Worm (Caenorhabditis elegans) whole organism, young adult: ENCODE measurements around the gene M05D6.8.

ENCODE experiments used
- B0035.1 ChIP-seq: sonication (generic microtip); optimal IDR thresholded peaks from 2 replicates; lab custom pipeline; 2016; ENCODE audit warnings: missing genetic modification characterization, mild to moderate bottlenecking, missing compliant biosample characterization, missing genotype, missing genetic modification reagents
- B0336.3 ChIP-seq: fragments of 200-800 bp; sonication (Bioruptor generic); IDR thresholded peaks from 2 replicates; pipeline ENCODE4 v1.3.6; 2022; ENCODE audit warnings: missing genetic modification characterization, missing compliant biosample characterization
- D2030.7 ChIP-seq: fragments of 200-800 bp; sonication (Bioruptor generic); IDR thresholded peaks from 2 replicates; pipeline ENCODE4 v1.3.6; 2022; ENCODE audit warnings: missing genetic modification reagents, missing genetic modification characterization, missing compliant biosample characterization
- F33H1.4 ChIP-seq: fragments of 200-800 bp; sonication (Bioruptor generic); IDR thresholded peaks from 2 replicates; pipeline ENCODE4 v1.3.6; 2022; ENCODE audit warnings: missing genetic modification reagents, missing genetic modification characterization, missing compliant biosample characterization
- F39B2.1 ChIP-seq: fragments of 200-800 bp; sonication (Bioruptor generic); IDR thresholded peaks from 2 replicates; pipeline ENCODE4 v1.3.6; 2022; ENCODE audit warnings: missing genetic modification reagents, missing genetic modification characterization, missing compliant biosample characterization
- F57C9.4 ChIP-seq: sonication (generic microtip); optimal IDR thresholded peaks from 2 replicates; lab custom pipeline; 2017; ENCODE audit warnings: mild to moderate bottlenecking, missing genetic modification characterization, missing compliant biosample characterization
- Y67H2A.10 ChIP-seq: fragments of 200-800 bp; sonication (Bioruptor generic); conservative IDR thresholded peaks from 2 replicates; pipeline ENCODE4 v1.3.6; 2022; ENCODE audit warnings: missing genetic modification reagents, missing genetic modification characterization, missing compliant biosample characterization
- Y95B8A.8 ChIP-seq: fragments of 200-800 bp; sonication (Bioruptor generic); IDR thresholded peaks from 2 replicates; pipeline ENCODE4 v1.3.6; 2022; ENCODE audit warnings: missing genetic modification reagents, missing genetic modification characterization, missing compliant biosample characterization
- ZK185.1 ChIP-seq: sonication (generic microtip); optimal IDR thresholded peaks from 2 replicates; lab custom pipeline; 2016; ENCODE audit warnings: mild to moderate bottlenecking, missing genetic modification characterization, missing compliant biosample characterization; ENCODE audit not compliant: poor library complexity, severe bottlenecking
- aptf-2 ChIP-seq: fragments of 200-800 bp; sonication (Bioruptor generic); conservative IDR thresholded peaks from 2 replicates; pipeline ENCODE4 v1.3.6; 2022; ENCODE audit warnings: missing genetic modification reagents, missing genetic modification characterization, missing compliant biosample characterization
- aptf-3 ChIP-seq: fragments of 200-800 bp; sonication (Bioruptor generic); IDR thresholded peaks from 2 replicates; pipeline ENCODE4 v1.3.6; 2022; ENCODE audit warnings: missing genetic modification characterization, missing compliant biosample characterization
- attf-3 ChIP-seq: fragments of 200-800 bp; sonication (Bioruptor generic); conservative IDR thresholded peaks from 2 replicates; pipeline ENCODE4 v1.3.6; 2022; ENCODE audit warnings: missing genetic modification reagents, missing genetic modification characterization, missing compliant biosample characterization
- ccch-3 ChIP-seq: fragments of 200-800 bp; sonication (Bioruptor generic); optimal IDR thresholded peaks from 2 replicates; lab custom pipeline; 2018; ENCODE audit warnings: mild to moderate bottlenecking, missing genetic modification characterization, missing compliant biosample characterization
- cebp-1 ChIP-seq, 2 experiments: fragments of 200-800 bp in 1 of 2; sonication (Bioruptor generic) in 1 of 2; sonication (generic microtip) in 1 of 2; IDR thresholded peaks in 1 of 2; optimal IDR thresholded peaks in 1 of 2; 2 replicates each; pipeline versions ENCODE4 v1.3.6 to Lab custom; 2017 to 2022; ENCODE audit warnings: missing compliant biosample characterization in 2 of 2, missing genetic modification characterization in 2 of 2, mild to moderate bottlenecking in 1 of 2, missing genetic modification reagents in 1 of 2, moderate library complexity in 1 of 2
- cebp-2 ChIP-seq: fragments of 200-800 bp; sonication (Bioruptor generic); IDR thresholded peaks from 2 replicates; pipeline ENCODE4 v1.3.6; 2022; ENCODE audit warnings: missing genetic modification characterization, missing compliant biosample characterization
- ceh-27 ChIP-seq: fragments of 200-800 bp; sonication (Bioruptor generic); optimal IDR thresholded peaks from 2 replicates; lab custom pipeline; 2018; ENCODE audit warnings: mild to moderate bottlenecking, missing genetic modification characterization, moderate library complexity, missing compliant biosample characterization
- ceh-40 ChIP-seq: fragments of 200-800 bp; sonication (Bioruptor generic); IDR thresholded peaks from 2 replicates; pipeline ENCODE4 v1.3.6; 2022; ENCODE audit warnings: missing genetic modification characterization, missing compliant biosample characterization
- dox-1 ChIP-seq: fragments of 200-800 bp; sonication (Bioruptor generic); IDR thresholded peaks from 2 replicates; pipeline ENCODE4 v1.3.6; 2022; ENCODE audit warnings: missing genetic modification reagents, missing genetic modification characterization, missing compliant biosample characterization
- dpff-1 ChIP-seq: sonication (generic microtip); optimal IDR thresholded peaks from 2 replicates; lab custom pipeline; 2017; ENCODE audit warnings: mild to moderate bottlenecking, missing genetic modification characterization, missing compliant biosample characterization
- efl-1 ChIP-seq: fragments of 150-350 bp; optimal IDR thresholded peaks from 2 replicates; lab custom pipeline; 2014; ENCODE audit warnings: missing biosample characterization, missing genetic modification reagents, missing genetic modification characterization
- egl-44 ChIP-seq: fragments of 200-800 bp; sonication (Bioruptor generic); IDR thresholded peaks from 2 replicates; pipeline ENCODE4 v1.3.6; 2022; ENCODE audit warnings: missing genetic modification reagents, missing genetic modification characterization, missing compliant biosample characterization
- ekl-4 ChIP-seq: fragments of 200-800 bp; sonication (Bioruptor generic); IDR thresholded peaks from 2 replicates; pipeline ENCODE4 v1.3.6; 2022; ENCODE audit warnings: missing genetic modification reagents, missing genetic modification characterization, missing compliant biosample characterization
- gei-17 ChIP-seq: fragments of 200-800 bp; sonication (Bioruptor generic); optimal IDR thresholded peaks from 2 replicates; lab custom pipeline; 2018; ENCODE audit warnings: mild to moderate bottlenecking, missing genetic modification characterization, missing compliant biosample characterization
- hlh-26 ChIP-seq: fragments of 200-800 bp; sonication (Bioruptor generic); conservative IDR thresholded peaks from 2 replicates; pipeline ENCODE4 v1.3.6; 2022; ENCODE audit warnings: missing genetic modification reagents, missing genetic modification characterization, missing compliant biosample characterization
- hmg-20 ChIP-seq: fragments of 200-800 bp; sonication (Bioruptor generic); IDR thresholded peaks from 2 replicates; pipeline ENCODE4 v1.3.6; 2022; ENCODE audit warnings: missing genetic modification reagents, missing genetic modification characterization, missing compliant biosample characterization
- lag-1 ChIP-seq: fragments of 200-800 bp; sonication (Bioruptor generic); IDR thresholded peaks from 2 replicates; pipeline ENCODE4 v1.3.6; 2022; ENCODE audit warnings: missing genetic modification reagents, missing genetic modification characterization, missing compliant biosample characterization
- lin-35 ChIP-seq, 3 experiments: fragments of 150-350 bp in 2 of 3; sonication (generic microtip) in 1 of 3; optimal IDR thresholded peaks; 2 replicates each; lab custom pipeline; 2014 to 2018; ENCODE audit warnings: missing biosample characterization in 3 of 3, missing genetic modification characterization in 3 of 3, missing genetic modification reagents in 3 of 3
- lin-54 ChIP-seq: fragments of 200-800 bp; sonication (Bioruptor generic); optimal IDR thresholded peaks from 2 replicates; lab custom pipeline; 2018; ENCODE audit warnings: mild to moderate bottlenecking, missing genetic modification characterization, missing compliant biosample characterization
- lsl-1 ChIP-seq: fragments of 200-800 bp; sonication (Bioruptor generic); optimal IDR thresholded peaks from 2 replicates; lab custom pipeline; 2018; ENCODE audit warnings: mild to moderate bottlenecking, missing genetic modification characterization, moderate library complexity, missing compliant biosample characterization
- madf-3 ChIP-seq: fragments of 200-800 bp; sonication (Bioruptor generic); IDR thresholded peaks from 2 replicates; pipeline ENCODE4 v1.3.6; 2022; ENCODE audit warnings: missing genetic modification reagents, missing genetic modification characterization, missing compliant biosample characterization
- madf-6 ChIP-seq: fragments of 200-800 bp; sonication (Bioruptor generic); IDR thresholded peaks from 2 replicates; pipeline ENCODE4 v1.3.6; 2022; ENCODE audit warnings: missing genetic modification reagents, missing genetic modification characterization, missing compliant biosample characterization
- madf-8 ChIP-seq: fragments of 200-800 bp; sonication (Bioruptor generic); conservative IDR thresholded peaks from 2 replicates; pipeline ENCODE4 v1.3.6; 2022; ENCODE audit warnings: missing genetic modification reagents, missing genetic modification characterization, missing compliant biosample characterization
- mcd-1 ChIP-seq: fragments of 200-800 bp; sonication (Bioruptor generic); IDR thresholded peaks from 2 replicates; pipeline ENCODE4 v1.3.6; 2022; ENCODE audit warnings: missing genetic modification reagents, missing genetic modification characterization, missing compliant biosample characterization
- mes-4 ChIP-seq: sonication (generic microtip); optimal IDR thresholded peaks from 2 replicates; lab custom pipeline; 2016; ENCODE audit warnings: missing genotype, missing genetic modification characterization, missing compliant biosample characterization
- nfya-1 ChIP-seq: sonication (generic microtip); optimal IDR thresholded peaks from 2 replicates; lab custom pipeline; 2017; ENCODE audit warnings: antibody characterized with exemption, missing compliant biosample characterization, missing genetic modification characterization, borderline replicate concordance; ENCODE audit not compliant: insufficient read depth
- nfya-2 ChIP-seq: fragments of 200-800 bp; sonication (Bioruptor generic); IDR thresholded peaks from 2 replicates; pipeline ENCODE4 v1.3.6; 2022; ENCODE audit warnings: missing genetic modification reagents, missing genetic modification characterization, missing compliant biosample characterization
- nhr-179 ChIP-seq: sonication (generic microtip); optimal IDR thresholded peaks from 2 replicates; lab custom pipeline; 2016; ENCODE audit warnings: mild to moderate bottlenecking, missing genetic modification characterization, missing compliant biosample characterization
- nhr-90 ChIP-seq: sonication (generic microtip); optimal IDR thresholded peaks from 2 replicates; lab custom pipeline; 2016; ENCODE audit warnings: missing genotype, mild to moderate bottlenecking, missing genetic modification characterization, missing compliant biosample characterization
- pbrm-1 ChIP-seq: fragments of 200-800 bp; sonication (Bioruptor generic); IDR thresholded peaks from 2 replicates; pipeline ENCODE4 v1.3.6; 2022; ENCODE audit warnings: missing genetic modification reagents, missing genetic modification characterization, missing compliant biosample characterization
- rec-8 ChIP-seq, 2 experiments: sonication (generic microtip); optimal IDR thresholded peaks; 2 replicates each; lab custom pipeline; 2016; ENCODE audit warnings: mild to moderate bottlenecking in 2 of 2, missing genetic modification characterization in 2 of 2, missing genetic modification reagents in 2 of 2, missing genotype in 2 of 2, missing biosample characterization in 1 of 2, missing compliant biosample characterization in 1 of 2, moderate library complexity in 1 of 2
- rpc-1 ChIP-seq, 2 experiments: fragments of 150-350 bp in 1 of 2; sonication (generic microtip) in 1 of 2; optimal IDR thresholded peaks; 2 replicates each; lab custom pipeline; 2014 to 2018; ENCODE audit warnings: missing biosample characterization in 1 of 2, missing genetic modification characterization in 1 of 2, missing genetic modification reagents in 1 of 2, missing genotype in 1 of 2
- snpc-4 ChIP-seq, 5 experiments: fragments of 150-350 bp in 1 of 5; sonication (generic microtip) in 4 of 5; optimal IDR thresholded peaks; 2 replicates each; lab custom pipeline; 2014 to 2018; ENCODE audit warnings: missing genetic modification characterization in 5 of 5, missing biosample characterization in 3 of 5, antibody characterized with exemption in 2 of 5, mild to moderate bottlenecking in 2 of 5, missing compliant biosample characterization in 2 of 5, missing genotype in 2 of 5, moderate library complexity in 2 of 5, missing genetic modification reagents in 1 of 5
- somi-1 ChIP-seq: fragments of 200-800 bp; sonication (Bioruptor generic); optimal IDR thresholded peaks from 2 replicates; lab custom pipeline; 2018; ENCODE audit warnings: mild to moderate bottlenecking, missing genetic modification characterization, missing compliant biosample characterization
- tbx-9 ChIP-seq: sonication (generic microtip); optimal IDR thresholded peaks from 2 replicates; lab custom pipeline; 2016; ENCODE audit warnings: borderline replicate concordance, missing genetic modification characterization, inconsistent platforms, missing compliant biosample characterization
- zfh-2 ChIP-seq: fragments of 200-800 bp; sonication (Bioruptor generic); conservative IDR thresholded peaks from 2 replicates; pipeline ENCODE4 v1.3.6; 2022; ENCODE audit warnings: missing genetic modification reagents, missing genetic modification characterization, missing compliant biosample characterization
- ztf-25 ChIP-seq: fragments of 200-800 bp; sonication (Bioruptor generic); IDR thresholded peaks from 2 replicates; pipeline ENCODE4 v1.3.6; 2022; ENCODE audit warnings: missing genetic modification reagents, missing genetic modification characterization, missing compliant biosample characterization

M05D6.8 gene

DNA sequence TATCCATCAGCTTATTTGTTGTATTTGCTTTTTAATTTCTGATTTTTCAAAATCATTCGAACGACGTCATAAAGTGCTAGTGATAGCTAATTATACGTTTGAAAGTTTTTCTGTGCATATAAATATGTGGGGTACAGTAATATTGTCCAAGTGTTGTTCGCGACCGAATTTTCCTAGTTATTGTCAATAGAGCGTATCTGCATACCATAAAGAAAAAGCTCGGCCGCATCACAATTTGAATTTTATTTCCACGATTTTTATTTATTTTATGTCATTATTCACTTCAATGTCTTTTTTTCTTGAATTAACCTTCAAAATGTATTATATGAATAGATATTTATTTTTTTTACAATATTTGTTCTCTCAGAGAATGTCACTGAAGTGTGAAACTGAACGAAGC lies 45.7 kb upstream of the M05D6.8 start, which contains the start of gene rnh-2 (continued):
- no peak for TF ChIP-seq somi-1 (GFP tag; lab: Kevin White, UChicago)
- no peak for TF ChIP-seq lag-1
- peak; percentile 63 for TF ChIP-seq ceh-27 (GFP tag; lab: Kevin White, UChicago)
- TF ChIP-seq nhr-179 (tag; lab: Kevin White, UChicago): no peak
- TF ChIP-seq madf-6 (GFP tag; lab: Robert Waterston, UW): peak; percentile 87
- no peak for TF ChIP-seq ekl-4 (GFP tag; lab: Robert Waterston, UW)
- peak; percentile 67 for TF ChIP-seq pbrm-1
- peak; percentile 37 for TF ChIP-seq efl-1 (GFP tag; lab: Kevin White, UChicago)
- TF ChIP-seq mcd-1 (GFP tag; lab: Robert Waterston, UW): peak; percentile 94
- TF ChIP-seq rec-8 (tag; optimal IDR thresholded peaks at IDR 0.05; lab: Kevin White, UChicago): peak in 1 of 2 experiments; percentile 39
- no peak for TF ChIP-seq F57C9.4
- peak; percentile 44; the same call in 1 of the 2 replicates for TF ChIP-seq Y67H2A.10 (GFP tag; lab: Robert Waterston, UW)
- TF ChIP-seq lin-35 (GFP tag; optimal IDR thresholded peaks at IDR 0.05; lab: Kevin White, UChicago): peak in 1 of 3 experiments; percentile 58
- no peak for TF ChIP-seq hmg-20 (GFP tag; lab: Robert Waterston, UW)
- peak; percentile 65 for TF ChIP-seq F33H1.4 (GFP tag; lab: Robert Waterston, UW)
- no peak for TF ChIP-seq B0035.1 (tag; lab: Kevin White, UChicago)
- no peak for TF ChIP-seq dpff-1 (tag; lab: Kevin White, UChicago)
- TF ChIP-seq ZK185.1 (tag; lab: Kevin White, UChicago): peak; percentile 84
- TF ChIP-seq aptf-2 (GFP tag; lab: Robert Waterston, UW): 0 out of 2 replicates have a peak, but pooled peaks have one; percentile 34
- no peak for TF ChIP-seq cebp-1 (GFP tag; IDR thresholded peaks at IDR 0.05; lab: Robert Waterston, UW)
- TF ChIP-seq cebp-1 (tag; optimal IDR thresholded peaks at IDR 0.05; lab: Kevin White, UChicago): peak; percentile 50
- no peak for TF ChIP-seq gei-17
- no peak for TF ChIP-seq F39B2.1 (GFP tag; lab: Robert Waterston, UW)
- 0 out of 2 replicates have a peak, but pooled peaks have one; percentile 15 for TF ChIP-seq attf-3
- peak; percentile 76 for TF ChIP-seq lin-54
- no peak for TF ChIP-seq madf-3 (GFP tag; lab: Robert Waterston, UW)
- TF ChIP-seq ccch-3: no peak
- no peak for TF ChIP-seq cebp-2 (GFP tag; lab: Robert Waterston, UW)
- TF ChIP-seq nfya-2: no peak
- TF ChIP-seq ztf-25 (GFP tag; lab: Robert Waterston, UW): peak; percentile 72; the same call in 1 of the 2 replicates
- TF ChIP-seq hlh-26: no peak
- no peak for TF ChIP-seq zfh-2 (GFP tag; lab: Robert Waterston, UW)
- no peak for TF ChIP-seq B0336.3 (GFP tag; lab: Robert Waterston, UW)
- TF ChIP-seq snpc-4 (GFP tag; optimal IDR thresholded peaks at IDR 0.05; lab: Kevin White, UChicago): no peak
- TF ChIP-seq snpc-4 (tag; optimal IDR thresholded peaks at IDR 0.05; lab: Kevin White, UChicago): peak in 2 of 4 experiments; percentile 57 to 68
- peak; percentile 80 for TF ChIP-seq madf-8
- no peak for TF ChIP-seq rpc-1 (optimal IDR thresholded peaks at IDR 0.05; lab: Kevin White, UChicago)
- no peak for TF ChIP-seq rpc-1 (tag; optimal IDR thresholded peaks at IDR 0.05; lab: Kevin White, UChicago)
- TF ChIP-seq dox-1 (GFP tag; lab: Robert Waterston, UW): peak; percentile 84
- TF ChIP-seq aptf-3: no peak
- no peak for TF ChIP-seq mes-4 (tag; lab: Kevin White, UChicago)
- no peak for TF ChIP-seq egl-44
- no peak for TF ChIP-seq nhr-90 (tag; lab: Kevin White, UChicago)
- 0 out of 2 replicates have a peak, but pooled peaks have one; percentile 14 for TF ChIP-seq Y95B8A.8 (GFP tag; lab: Robert Waterston, UW)
- no peak for TF ChIP-seq tbx-9 (tag; lab: Kevin White, UChicago)
- peak; percentile 62 for TF ChIP-seq D2030.7 (GFP tag; lab: Robert Waterston, UW)
- peak; percentile 89 for TF ChIP-seq lsl-1 (GFP tag; lab: Kevin White, UChicago)
- TF ChIP-seq nfya-1 (tag; lab: Kevin White, UChicago): no peak
- peak; percentile 64; the same call in 1 of the 2 replicates for TF ChIP-seq ceh-40
